Fruit fly (Drosophila melanogaster) Kc167 (cell line): ENCODE data around the gene CG32032.

Source experiments
- h ChIP-seq: fragments of >200 bp; optimal IDR thresholded peaks from 3 replicates; lab custom pipeline; 2018; ENCODE audit warnings: missing external identifiers
- psq ChIP-seq: fragments of >200 bp; optimal IDR thresholded peaks from 2 replicates; lab custom pipeline; 2017; ENCODE audit warnings: missing external identifiers

dm6 chr3L:9057429-9058088 lies 35.3 kb upstream of the CG32032 start:
- no peak for TF ChIP-seq psq (lab: Kevin White, UChicago)
- no peak for TF ChIP-seq h (lab: Kevin White, UChicago)
